Fruit fly (Drosophila melanogaster): Measurements from ENCODE around the gene CG7031.

Gene CG7031

DNA sequence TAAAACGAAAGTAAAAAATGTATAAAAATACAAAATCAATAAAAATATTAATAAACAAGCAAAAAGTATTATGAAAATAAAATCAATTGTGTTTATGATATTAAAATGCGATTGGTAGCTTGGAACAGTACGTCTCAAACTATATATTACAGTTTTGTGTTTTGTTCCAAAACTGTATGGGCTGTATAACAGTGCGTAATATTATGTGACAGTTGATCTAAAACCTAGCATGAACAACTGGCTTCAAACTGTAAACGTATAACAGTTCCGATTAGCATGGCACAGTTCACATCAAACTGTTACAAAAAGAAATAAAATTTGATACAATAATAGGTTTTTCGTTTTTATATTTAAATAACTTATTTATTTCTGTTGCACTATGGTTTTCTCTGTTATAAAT, 10.1 kb upstream of the CG7031 start (continued):
- TF ChIP-seq CG10321 (GFP tag; IDR thresholded peaks at IDR 0.05) (no peak), NC2β (GFP tag; optimal IDR thresholded peaks at IDR 0.05) (no peak), sima (GFP tag; optimal IDR thresholded peaks at IDR 0.05) (no peak), TFAM (GFP tag; optimal IDR thresholded peaks at IDR 0.05) (no peak), ind (GFP tag; optimal IDR thresholded peaks at IDR 0.05) (no peak), Hr3 (GFP tag; optimal IDR thresholded peaks at IDR 0.05) (no peak), B-H2 (GFP tag; optimal IDR thresholded peaks at IDR 0.05) (peak; percentile 37), Optix (GFP tag; IDR thresholded peaks at IDR 0.05) (no peak), lola (GFP tag; optimal IDR thresholded peaks at IDR 0.05) (no peak), lmd (GFP tag; IDR thresholded peaks at IDR 0.05) (no peak), jigr1 (GFP tag; IDR thresholded peaks at IDR 0.05) (no peak), Ada2b (GFP tag; IDR thresholded peaks at IDR 0.05) (no peak), Asciz (GFP tag; optimal IDR thresholded peaks at IDR 0.05) (no peak), Poxn (GFP tag; IDR thresholded peaks at IDR 0.05) (no peak), CG2129 (GFP tag; IDR thresholded peaks at IDR 0.05; ENCODE audit: partially characterized antibody) (no peak), fd96Cb (tag; optimal IDR thresholded peaks at IDR 0.05) (no peak), chm (GFP tag; IDR thresholded peaks at IDR 0.05) (no peak), Dip3 (GFP tag; optimal IDR thresholded peaks at IDR 0.05) (no peak), CG3995 (GFP tag; optimal IDR thresholded peaks at IDR 0.05) (no peak), Dfd (GFP tag; optimal IDR thresholded peaks at IDR 0.05) (no peak), zfh2 (GFP tag; optimal IDR thresholded peaks at IDR 0.05) (no peak), Deaf1 (tag; optimal IDR thresholded peaks at IDR 0.05) (no peak), scrt (GFP tag; optimal IDR thresholded peaks at IDR 0.05) (no peak), CG30020 (tag; optimal IDR thresholded peaks at IDR 0.05) (no peak), CrebB (tag; optimal IDR thresholded peaks at IDR 0.05) (no peak), H2.0 (GFP tag; IDR thresholded peaks at IDR 0.05) (no peak), vvl (GFP tag; IDR thresholded peaks at IDR 0.05) (0 out of 2 replicates have a peak, but pooled peaks have one; percentile 6), kni (GFP tag; optimal IDR thresholded peaks at IDR 0.05) (no peak), C15 (GFP tag; IDR thresholded peaks at IDR 0.05) (no peak), CG17912 (GFP tag; optimal IDR thresholded peaks at IDR 0.05) (no peak), z (GFP tag; IDR thresholded peaks at IDR 0.05) (no peak), unc-4 (GFP tag; IDR thresholded peaks at IDR 0.05; ENCODE audit: partially characterized antibody) (no peak), emc (GFP tag; optimal IDR thresholded peaks at IDR 0.05) (no peak), bsh (GFP tag; optimal IDR thresholded peaks at IDR 0.05) (no peak), sisA (GFP tag; IDR thresholded peaks at IDR 0.05) (no peak), CG18262 (tag; optimal IDR thresholded peaks at IDR 0.05) (no peak), CG14860 (GFP tag; IDR thresholded peaks at IDR 0.05; ENCODE audit: partially characterized antibody) (no peak; the same call in 2 of the 3 replicates), Mes4 (GFP tag; optimal IDR thresholded peaks at IDR 0.05) (no peak), Neu2 (GFP tag; optimal IDR thresholded peaks at IDR 0.05; ENCODE audit: borderline replicate concordance) (no peak), nau (GFP tag; optimal IDR thresholded peaks at IDR 0.05) (no peak), gce (GFP tag; IDR thresholded peaks at IDR 0.05) (no peak), hkb (optimal IDR thresholded peaks at IDR 0.05) (no peak), hkb (GFP tag; IDR thresholded peaks at IDR 0.05) (no peak), ems (GFP tag; optimal IDR thresholded peaks at IDR 0.05) (no peak), CG33557 (GFP tag; optimal IDR thresholded peaks at IDR 0.05) (peak; percentile 8), hth (optimal IDR thresholded peaks at IDR 0.05) (no peak), Vsx1 (GFP tag; optimal IDR thresholded peaks at IDR 0.05) (no peak), dati (GFP tag; IDR thresholded peaks at IDR 0.05) (no peak), CG18764 (GFP tag; optimal IDR thresholded peaks at IDR 0.05) (no peak), tll (GFP tag; optimal IDR thresholded peaks at IDR 0.05) (no peak), Jarid2 (GFP tag; optimal IDR thresholded peaks at IDR 0.05) (peak; percentile 1), CG1832 (GFP tag; optimal IDR thresholded peaks at IDR 0.05) (no peak)
